Fruit fly (Drosophila melanogaster) whole organism, pupa: ENCODE results near the gene CG46301.

Source experiments
- CG14655 ChIP-seq: fragments of 200-800 bp; sonication (Bioruptor generic); optimal IDR thresholded peaks from 3 replicates; lab custom pipeline; 2017; ENCODE audit warnings: mild to moderate bottlenecking, missing biosample characterization, missing genetic modification reagents, missing genetic modification characterization
- CG15710 ChIP-seq: fragments of 200-800 bp; sonication (Bioruptor generic); optimal IDR thresholded peaks from 2 replicates; lab custom pipeline; 2018; ENCODE audit warnings: missing biosample characterization, mild to moderate bottlenecking, missing genetic modification characterization, moderate library complexity
- CG17806 ChIP-seq: fragments of 200-800 bp; sonication (Bioruptor generic); optimal IDR thresholded peaks from 2 replicates; lab custom pipeline; 2018; ENCODE audit warnings: missing biosample characterization, mild to moderate bottlenecking, missing genetic modification characterization, moderate library complexity
- CG34367 ChIP-seq: fragments of 200-800 bp; sonication (Bioruptor generic); optimal IDR thresholded peaks from 2 replicates; lab custom pipeline; 2018; ENCODE audit warnings: missing biosample characterization, mild to moderate bottlenecking, missing genetic modification characterization
- CG8301 ChIP-seq: fragments of 200-800 bp; sonication (Bioruptor generic); optimal IDR thresholded peaks from 2 replicates; lab custom pipeline; 2018; ENCODE audit warnings: missing biosample characterization, mild to moderate bottlenecking, missing genetic modification characterization
- CG9948 ChIP-seq: fragments of 200-800 bp; sonication (Bioruptor generic); optimal IDR thresholded peaks from 2 replicates; lab custom pipeline; 2018; ENCODE audit warnings: missing biosample characterization, mild to moderate bottlenecking, missing genetic modification characterization, moderate library complexity
- Ets98B ChIP-seq: fragments of 200-800 bp; sonication (Bioruptor generic); IDR thresholded peaks from 2 replicates; pipeline ENCODE4 v1.3.6; 2022; ENCODE audit warnings: missing biosample characterization, missing genetic modification characterization
- Snoo ChIP-seq: fragments of 200-800 bp; sonication (Bioruptor generic); optimal IDR thresholded peaks from 3 replicates; lab custom pipeline; 2017; ENCODE audit warnings: missing biosample characterization, mild to moderate bottlenecking, missing genetic modification characterization, inconsistent platforms
- fd96Ca ChIP-seq: fragments of 200-800 bp; sonication (Bioruptor generic); IDR thresholded peaks from 3 replicates; pipeline ENCODE4 v1.3.6; 2022; ENCODE audit warnings: missing biosample characterization, missing genetic modification characterization

dm6 chr2L:14133562-14134539, 30.0 kb downstream of the CG46301 start:
- TF ChIP-seq CG14655 (GFP tag; lab: Kevin White, UChicago) (no peak), CG17806 (tag; lab: Kevin White, UChicago) (no peak), CG34367 (tag; lab: Kevin White, UChicago) (no peak), Ets98B (GFP tag; lab: Robert Waterston, UW) (no peak), CG15710 (tag; lab: Kevin White, UChicago) (no peak), Snoo (tag; lab: Kevin White, UChicago) (no peak), fd96Ca (GFP tag; lab: Robert Waterston, UW) (0 out of 3 replicates have a peak, but pooled peaks have one; percentile 21), CG8301 (tag; lab: Kevin White, UChicago) (no peak), CG9948 (tag; lab: Kevin White, UChicago) (no peak)
